Fruit fly (Drosophila melanogaster) whole organism, pupa: ENCODE results near the gene GlyRS.

ENCODE experiments used
- CG10348 ChIP-seq: fragments of 200-800 bp; sonication (Bioruptor generic); IDR thresholded peaks from 2 replicates; pipeline ENCODE4 v1.3.6; 2022; ENCODE audit warnings: missing biosample characterization, missing genetic modification characterization
- CG12605 ChIP-seq: fragments of 200-800 bp; sonication (Bioruptor generic); IDR thresholded peaks from 2 replicates; pipeline ENCODE4 v1.3.6; 2022; ENCODE audit warnings: missing biosample characterization, missing genetic modification characterization
- CG13204 ChIP-seq: fragments of 200-800 bp; sonication (Bioruptor generic); optimal IDR thresholded peaks from 2 replicates; lab custom pipeline; 2018; ENCODE audit warnings: missing biosample characterization, mild to moderate bottlenecking, missing genetic modification characterization, moderate library complexity
- CG14655 ChIP-seq: fragments of 200-800 bp; sonication (Bioruptor generic); optimal IDR thresholded peaks from 3 replicates; lab custom pipeline; 2017; ENCODE audit warnings: mild to moderate bottlenecking, missing biosample characterization, missing genetic modification reagents, missing genetic modification characterization
- CG15710 ChIP-seq: fragments of 200-800 bp; sonication (Bioruptor generic); optimal IDR thresholded peaks from 2 replicates; lab custom pipeline; 2018; ENCODE audit warnings: missing biosample characterization, mild to moderate bottlenecking, missing genetic modification characterization, moderate library complexity
- CG17806 ChIP-seq: fragments of 200-800 bp; sonication (Bioruptor generic); optimal IDR thresholded peaks from 2 replicates; lab custom pipeline; 2018; ENCODE audit warnings: missing biosample characterization, mild to moderate bottlenecking, missing genetic modification characterization, moderate library complexity
- CG32121 ChIP-seq: fragments of 200-800 bp; sonication (Bioruptor generic); IDR thresholded peaks from 2 replicates; pipeline ENCODE4 v1.3.6; 2022; ENCODE audit warnings: missing biosample characterization, missing genetic modification characterization
- CG34367 ChIP-seq: fragments of 200-800 bp; sonication (Bioruptor generic); optimal IDR thresholded peaks from 2 replicates; lab custom pipeline; 2018; ENCODE audit warnings: missing biosample characterization, mild to moderate bottlenecking, missing genetic modification characterization
- CG4496 ChIP-seq: fragments of 200-800 bp; sonication (Bioruptor generic); IDR thresholded peaks from 3 replicates; pipeline ENCODE4 v1.3.6; 2022; ENCODE audit warnings: missing biosample characterization, missing genetic modification characterization
- CG8159 ChIP-seq: fragments of 200-800 bp; sonication (Bioruptor generic); optimal IDR thresholded peaks from 3 replicates; lab custom pipeline; 2018; ENCODE audit warnings: missing biosample characterization, mild to moderate bottlenecking, missing genetic modification characterization, moderate library complexity
- CG8301 ChIP-seq: fragments of 200-800 bp; sonication (Bioruptor generic); optimal IDR thresholded peaks from 2 replicates; lab custom pipeline; 2018; ENCODE audit warnings: missing biosample characterization, mild to moderate bottlenecking, missing genetic modification characterization
- CG9948 ChIP-seq: fragments of 200-800 bp; sonication (Bioruptor generic); optimal IDR thresholded peaks from 2 replicates; lab custom pipeline; 2018; ENCODE audit warnings: missing biosample characterization, mild to moderate bottlenecking, missing genetic modification characterization, moderate library complexity
- D1 ChIP-seq: fragments of 200-800 bp; sonication (Bioruptor generic); optimal IDR thresholded peaks from 2 replicates; lab custom pipeline; 2018; ENCODE audit warnings: missing biosample characterization, mild to moderate bottlenecking, missing genetic modification characterization, moderate library complexity
- EcR ChIP-seq: fragments of 200-800 bp; sonication (Bioruptor generic); optimal IDR thresholded peaks from 3 replicates; lab custom pipeline; 2019; ENCODE audit warnings: missing biosample characterization, missing genetic modification characterization, mild to moderate bottlenecking, moderate library complexity, missing genetic modification reagents
- Ets98B ChIP-seq: fragments of 200-800 bp; sonication (Bioruptor generic); IDR thresholded peaks from 2 replicates; pipeline ENCODE4 v1.3.6; 2022; ENCODE audit warnings: missing biosample characterization, missing genetic modification characterization
- Pif1A ChIP-seq: fragments of 200-800 bp; sonication (Bioruptor generic); optimal IDR thresholded peaks from 3 replicates; lab custom pipeline; 2016; ENCODE audit warnings: missing biosample characterization, missing genetic modification characterization
- Pif1B ChIP-seq: fragments of 200-800 bp; sonication (Bioruptor generic); optimal IDR thresholded peaks from 3 replicates; lab custom pipeline; 2016; ENCODE audit warnings: missing biosample characterization, missing genetic modification characterization
- Snoo ChIP-seq: fragments of 200-800 bp; sonication (Bioruptor generic); optimal IDR thresholded peaks from 3 replicates; lab custom pipeline; 2017; ENCODE audit warnings: missing biosample characterization, mild to moderate bottlenecking, missing genetic modification characterization, inconsistent platforms
- fd96Ca ChIP-seq: fragments of 200-800 bp; sonication (Bioruptor generic); IDR thresholded peaks from 3 replicates; pipeline ENCODE4 v1.3.6; 2022; ENCODE audit warnings: missing biosample characterization, missing genetic modification characterization
- gl ChIP-seq: fragments of 200-800 bp; sonication (Bioruptor generic); optimal IDR thresholded peaks from 2 replicates; lab custom pipeline; 2018; ENCODE audit warnings: missing biosample characterization, mild to moderate bottlenecking, missing genetic modification characterization
- rn ChIP-seq: fragments of 200-800 bp; sonication (Bioruptor generic); IDR thresholded peaks from 2 replicates; pipeline ENCODE4 v1.3.6; 2022; ENCODE audit warnings: missing biosample characterization, missing genetic modification characterization

GlyRS gene

dm6 chr3L:15137790-15138189, 42.8 kb downstream of the GlyRS start:
- TF ChIP-seq CG13204 (no peak), Pif1A (GFP tag; lab: Kevin White, UChicago) (no peak), Snoo (tag; lab: Kevin White, UChicago) (no peak), D1 (tag; lab: Kevin White, UChicago) (no peak), CG17806 (tag; lab: Kevin White, UChicago) (no peak), Pif1B (GFP tag; lab: Kevin White, UChicago) (no peak), Ets98B (GFP tag; lab: Robert Waterston, UW) (no peak), CG10348 (no peak)

dm6 chr3L:15140268-15140957, 45.5 kb downstream of the GlyRS start:
- TF ChIP-seq gl (tag; lab: Kevin White, UChicago) = no peak
- no peak for TF ChIP-seq CG14655 (GFP tag; lab: Kevin White, UChicago)
- TF ChIP-seq, all 21 proteins: peak for 0

- TF ChIP-seq CG8301 (tag; lab: Kevin White, UChicago) = peak; percentile 24
- TF ChIP-seq CG9948 (tag; lab: Kevin White, UChicago) = peak; percentile 8
- no peak; the same call in 2 of the 3 replicates for TF ChIP-seq fd96Ca (GFP tag; lab: Robert Waterston, UW)
- peak; percentile 51 for TF ChIP-seq CG13204
- no peak for TF ChIP-seq CG12605 (GFP tag; lab: Robert Waterston, UW)
- peak; percentile 74 for TF ChIP-seq CG4496 (GFP tag; lab: Robert Waterston, UW)
- TF ChIP-seq CG8159 = peak; percentile 3
- no peak for TF ChIP-seq CG17806 (tag; lab: Kevin White, UChicago)
- no peak for TF ChIP-seq rn
- no peak for TF ChIP-seq D1 (tag; lab: Kevin White, UChicago)
- TF ChIP-seq Ets98B (GFP tag; lab: Robert Waterston, UW) = peak; percentile 59
- TF ChIP-seq gl (tag; lab: Kevin White, UChicago) = peak; percentile 40
- TF ChIP-seq Pif1B (GFP tag; lab: Kevin White, UChicago) = peak; percentile 2
- TF ChIP-seq CG10348 = no peak
- TF ChIP-seq Snoo (tag; lab: Kevin White, UChicago) = no peak
- TF ChIP-seq Pif1A (GFP tag; lab: Kevin White, UChicago) = no peak
- TF ChIP-seq CG14655 (GFP tag; lab: Kevin White, UChicago) = peak; percentile 46
- TF ChIP-seq EcR (GFP tag; lab: Kevin White, UChicago) = peak; percentile 90
- peak; percentile 23 for TF ChIP-seq CG15710 (tag; lab: Kevin White, UChicago)
- peak; percentile 18 for TF ChIP-seq CG34367
- TF ChIP-seq CG32121 (GFP tag; lab: Robert Waterston, UW) = peak; percentile 24; the same call in 1 of the 2 replicates
These were observed 46.4 kb downstream of the GlyRS start for dm6 chr3L:15141118-15142003.

- TF ChIP-seq fd96Ca (GFP tag; lab: Robert Waterston, UW) (no peak), Snoo (tag; lab: Kevin White, UChicago) (peak; percentile 36), Pif1B (GFP tag; lab: Kevin White, UChicago) (peak; percentile 33), CG4496 (GFP tag; lab: Robert Waterston, UW) (0 out of 3 replicates have a peak, but pooled peaks have one; percentile 39), rn (no peak), Ets98B (GFP tag; lab: Robert Waterston, UW) (peak; percentile 38; the same call in 1 of the 2 replicates)
These were observed 47.3 kb downstream of the GlyRS start, which contains the start of gene Pdi for dm6 chr3L:15142004-15142890. Pdi (minus strand) TSS chr3L:15142840.

- no peak for TF ChIP-seq EcR (GFP tag; lab: Kevin White, UChicago)
These were observed 48.2 kb downstream of the GlyRS start for dm6 chr3L:15143108-15143507.
